Worm (Caenorhabditis elegans) whole organism, mixed stage, embryonic: Measurements from ENCODE around the gene clec-240.

Experiments
- bed-3 ChIP-seq: fragments of 200-800 bp; sonication (Bioruptor generic); optimal IDR thresholded peaks from 3 replicates; lab custom pipeline; 2018; ENCODE audit warnings: mild to moderate bottlenecking, missing genetic modification characterization, moderate library complexity, missing compliant biosample characterization
- blmp-1 ChIP-seq: fragments of 150-350 bp; optimal IDR thresholded peaks from 2 replicates; lab custom pipeline; 2014; ENCODE audit warnings: missing biosample characterization, missing genetic modification characterization
- ceh-43 ChIP-seq: fragments of 200-800 bp; sonication (Bioruptor generic); optimal IDR thresholded peaks from 2 replicates; lab custom pipeline; 2018; ENCODE audit warnings: mild to moderate bottlenecking, missing genetic modification characterization, moderate library complexity, missing compliant biosample characterization
- ceh-83 ChIP-seq: fragments of 200-800 bp; sonication (Bioruptor generic); optimal IDR thresholded peaks from 2 replicates; lab custom pipeline; 2018; ENCODE audit warnings: mild to moderate bottlenecking, missing genetic modification characterization, missing compliant biosample characterization
- cnd-1 ChIP-seq: fragments of 200-800 bp; sonication (Bioruptor generic); optimal IDR thresholded peaks from 2 replicates; lab custom pipeline; 2018; ENCODE audit warnings: mild to moderate bottlenecking, missing genetic modification characterization, missing compliant biosample characterization
- drap-1 ChIP-seq: fragments of 200-800 bp; sonication (Bioruptor generic); optimal IDR thresholded peaks from 3 replicates; lab custom pipeline; 2018; ENCODE audit warnings: mild to moderate bottlenecking, missing genetic modification characterization, missing compliant biosample characterization
- elt-1 ChIP-seq: sonication (generic microtip); optimal IDR thresholded peaks from 2 replicates; lab custom pipeline; 2017; ENCODE audit warnings: missing genetic modification characterization, mild to moderate bottlenecking, missing compliant biosample characterization, antibody characterized with exemption, moderate library complexity, borderline replicate concordance; ENCODE audit not compliant: insufficient read depth
- elt-3 ChIP-seq: fragments of 150-350 bp; optimal IDR thresholded peaks from 2 replicates; lab custom pipeline; 2014; ENCODE audit warnings: missing biosample characterization, missing genetic modification characterization
- flh-1 ChIP-seq: fragments of 200-800 bp; sonication (Bioruptor generic); optimal IDR thresholded peaks from 2 replicates; lab custom pipeline; 2018; ENCODE audit warnings: mild to moderate bottlenecking, missing genetic modification characterization, moderate library complexity, missing compliant biosample characterization
- ham-2 ChIP-seq: fragments of 200-800 bp; sonication (Bioruptor generic); optimal IDR thresholded peaks from 2 replicates; lab custom pipeline; 2018; ENCODE audit warnings: mild to moderate bottlenecking, missing genetic modification characterization, missing compliant biosample characterization
- hlh-1 ChIP-seq: fragments of 150-350 bp; optimal IDR thresholded peaks from 2 replicates; lab custom pipeline; 2014; ENCODE audit warnings: missing biosample characterization, missing genetic modification reagents, missing genetic modification characterization
- lin-13 ChIP-seq: fragments of 150-350 bp; optimal IDR thresholded peaks from 2 replicates; lab custom pipeline; 2014; ENCODE audit warnings: missing biosample characterization, missing genetic modification characterization
- lin-32 ChIP-seq: fragments of 200-800 bp; sonication (Bioruptor generic); optimal IDR thresholded peaks from 2 replicates; lab custom pipeline; 2018; ENCODE audit warnings: mild to moderate bottlenecking, missing genetic modification characterization, missing compliant biosample characterization
- mab-5 ChIP-seq: fragments of 150-350 bp; optimal IDR thresholded peaks from 2 replicates; lab custom pipeline; 2014; ENCODE audit warnings: missing biosample characterization, missing genetic modification characterization
- mep-1 ChIP-seq: fragments of 150-350 bp; optimal IDR thresholded peaks from 2 replicates; lab custom pipeline; 2017; ENCODE audit warnings: missing biosample characterization, missing genetic modification reagents, missing genetic modification characterization, inconsistent platforms
- mls-2 ChIP-seq: sonication (generic microtip); optimal IDR thresholded peaks from 2 replicates; lab custom pipeline; 2016; ENCODE audit warnings: mild to moderate bottlenecking, missing genetic modification characterization, moderate library complexity, missing compliant biosample characterization
- nhr-12 ChIP-seq: fragments of 150-350 bp; optimal IDR thresholded peaks from 2 replicates; lab custom pipeline; 2014; ENCODE audit warnings: missing biosample characterization, missing genetic modification characterization
- nhr-2 ChIP-seq: fragments of 150-350 bp; optimal IDR thresholded peaks from 2 replicates; lab custom pipeline; 2014; ENCODE audit warnings: missing biosample characterization, missing genetic modification characterization
- nhr-237 ChIP-seq: fragments of 150-350 bp; optimal IDR thresholded peaks from 2 replicates; lab custom pipeline; 2014; ENCODE audit warnings: missing biosample characterization, missing genetic modification characterization
- nhr-28 ChIP-seq: fragments of 150-350 bp; optimal IDR thresholded peaks from 2 replicates; lab custom pipeline; 2014; ENCODE audit warnings: missing biosample characterization, missing genetic modification characterization
- pha-4 ChIP-seq: fragments of 150-350 bp; optimal IDR thresholded peaks from 2 replicates; lab custom pipeline; 2018; ENCODE audit warnings: missing biosample characterization, missing genetic modification reagents, missing genetic modification characterization
- sem-2 ChIP-seq: fragments of 200-800 bp; sonication (Bioruptor generic); optimal IDR thresholded peaks from 2 replicates; lab custom pipeline; 2018; ENCODE audit warnings: mild to moderate bottlenecking, missing genetic modification characterization, missing compliant biosample characterization
- sptf-1 ChIP-seq: sonication (generic microtip); optimal IDR thresholded peaks from 2 replicates; lab custom pipeline; 2017; ENCODE audit warnings: mild to moderate bottlenecking, missing genetic modification characterization, moderate library complexity, missing compliant biosample characterization
- tbx-8 ChIP-seq: fragments of 200-800 bp; sonication (Bioruptor generic); optimal IDR thresholded peaks from 2 replicates; lab custom pipeline; 2018; ENCODE audit warnings: mild to moderate bottlenecking, missing genetic modification characterization, moderate library complexity, missing compliant biosample characterization
- unc-120 ChIP-seq: sonication (generic microtip); optimal IDR thresholded peaks from 2 replicates; lab custom pipeline; 2017; ENCODE audit warnings: missing genetic modification characterization, missing compliant biosample characterization; ENCODE audit not compliant: poor library complexity, severe bottlenecking
- unc-39 ChIP-seq: fragments of 150-350 bp; optimal IDR thresholded peaks from 2 replicates; lab custom pipeline; 2014; ENCODE audit warnings: missing biosample characterization, missing genetic modification characterization
- unc-62 ChIP-seq: fragments of 150-350 bp; optimal IDR thresholded peaks from 2 replicates; lab custom pipeline; 2014; ENCODE audit warnings: missing biosample characterization, missing genetic modification reagents, missing genetic modification characterization
- zip-8 ChIP-seq: fragments of 150-350 bp; optimal IDR thresholded peaks from 2 replicates; lab custom pipeline; 2014; ENCODE audit warnings: missing biosample characterization, missing genetic modification characterization
- ztf-11 ChIP-seq: fragments of 150-350 bp; optimal IDR thresholded peaks from 2 replicates; lab custom pipeline; 2014; ENCODE audit warnings: missing biosample characterization, missing genetic modification characterization

clec-240 gene

ce11 chrV:16973338-16973737 lies 36.5 kb upstream of the clec-240 start:
- TF ChIP-seq ceh-83, result no peak
- no peak for TF ChIP-seq lin-13 (tag; lab: Kevin White, UChicago)
- no peak for TF ChIP-seq mab-5
- TF ChIP-seq mep-1 (tag; lab: Kevin White, UChicago), result no peak
- no peak for TF ChIP-seq sptf-1 (tag; lab: Kevin White, UChicago)
- TF ChIP-seq flh-1 (GFP tag; lab: Kevin White, UChicago), result no peak
- TF ChIP-seq ztf-11, result no peak
- TF ChIP-seq ceh-43, result no peak
- no peak for TF ChIP-seq unc-62 (GFP tag; lab: Kevin White, UChicago)

- TF ChIP-seq zip-8 (tag; lab: Kevin White, UChicago), result no peak
- TF ChIP-seq flh-1 (GFP tag; lab: Kevin White, UChicago), result no peak
- TF ChIP-seq drap-1, result no peak
- TF ChIP-seq lin-32 (GFP tag; lab: Kevin White, UChicago), result no peak
- TF ChIP-seq pha-4, result no peak
- no peak for TF ChIP-seq mls-2
- no peak for TF ChIP-seq nhr-2 (tag; lab: Kevin White, UChicago)
- TF ChIP-seq ztf-11, result no peak
- no peak for TF ChIP-seq tbx-8 (GFP tag; lab: Kevin White, UChicago)
- no peak for TF ChIP-seq mab-5
- TF ChIP-seq sem-2, result no peak
- no peak for TF ChIP-seq ceh-43
Observed at ce11 chrV:16974919-16975318, 34.9 kb upstream of the clec-240 start, which contains the start of gene srx-54. Gene srx-54, plus strand, starts transcription at chrV:16975219.

ce11 chrV:16980368-16980767 lies 29.4 kb upstream of the clec-240 start, which contains the start of gene srz-54:
Gene srz-54, plus strand, starts transcription at chrV:16980668.
- TF ChIP-seq hlh-1 (tag; lab: Kevin White, UChicago) (no peak), bed-3 (GFP tag; lab: Kevin White, UChicago) (no peak), unc-39 (tag; lab: Kevin White, UChicago) (no peak)

ce11 chrV:16987035-16987434 lies 22.8 kb upstream of the clec-240 start, which contains the start of gene Y102A5C.40:
Gene Y102A5C.40, minus strand, starts transcription at chrV:16987135.
- TF ChIP-seq pha-4, result no peak
- no peak for TF ChIP-seq unc-120 (tag; lab: Kevin White, UChicago)
- TF ChIP-seq nhr-2 (tag; lab: Kevin White, UChicago), result no peak
- no peak for TF ChIP-seq zip-8 (tag; lab: Kevin White, UChicago)
- TF ChIP-seq elt-1 (tag; lab: Kevin White, UChicago), result no peak
- no peak for TF ChIP-seq mab-5
- no peak for TF ChIP-seq ztf-11
- TF ChIP-seq nhr-12 (tag; lab: Kevin White, UChicago), result no peak
- TF ChIP-seq sem-2, result no peak
- no peak for TF ChIP-seq nhr-237 (tag; lab: Kevin White, UChicago)
- TF ChIP-seq ceh-43, result no peak
- no peak for TF ChIP-seq flh-1 (GFP tag; lab: Kevin White, UChicago)
- no peak for TF ChIP-seq bed-3 (GFP tag; lab: Kevin White, UChicago)
- no peak for TF ChIP-seq sptf-1 (tag; lab: Kevin White, UChicago)
- TF ChIP-seq ceh-83, result no peak
- no peak for TF ChIP-seq lin-13 (tag; lab: Kevin White, UChicago)
- TF ChIP-seq, all 35 proteins: peak for 0

- TF ChIP-seq nhr-12 (tag; lab: Kevin White, UChicago) (no peak), elt-3 (tag; lab: Kevin White, UChicago) (no peak), pha-4 (no peak), blmp-1 (tag; lab: Kevin White, UChicago) (no peak)
Observed at ce11 chrV:16987783-16988182, 22.0 kb upstream of the clec-240 start.

- no peak for TF ChIP-seq nhr-2 (tag; lab: Kevin White, UChicago)
- no peak for TF ChIP-seq elt-1 (tag; lab: Kevin White, UChicago)
- TF ChIP-seq cnd-1, result no peak
- TF ChIP-seq nhr-237 (tag; lab: Kevin White, UChicago), result no peak
- no peak for TF ChIP-seq lin-13 (tag; lab: Kevin White, UChicago)
- TF ChIP-seq mls-2, result no peak
- TF ChIP-seq unc-62 (GFP tag; lab: Kevin White, UChicago), result no peak
- TF ChIP-seq ceh-43, result no peak
- TF ChIP-seq nhr-28 (tag; lab: Kevin White, UChicago), result no peak
- no peak for TF ChIP-seq sptf-1 (tag; lab: Kevin White, UChicago)
- no peak for TF ChIP-seq mab-5
- TF ChIP-seq ceh-83, result no peak
- no peak for TF ChIP-seq ham-2 (GFP tag; lab: Kevin White, UChicago)
- TF ChIP-seq, all 35 proteins: peak for 0
Observed at ce11 chrV:16988614-16989013, 21.2 kb upstream of the clec-240 start, which contains the start of gene Y102A5C.27. Gene Y102A5C.27, minus strand, starts transcription at chrV:16988714.
